Worm (Caenorhabditis elegans) whole organism, mixed stage, embryonic: ENCODE results near the gene T05C12.15.

ENCODE experiments used
- ces-1 ChIP-seq: fragments of 150-350 bp; optimal IDR thresholded peaks from 2 replicates; lab custom pipeline; 2014; ENCODE audit warnings: missing biosample characterization, missing genetic modification reagents, missing genetic modification characterization
- hlh-1 ChIP-seq: fragments of 150-350 bp; optimal IDR thresholded peaks from 2 replicates; lab custom pipeline; 2014; ENCODE audit warnings: missing biosample characterization, missing genetic modification reagents, missing genetic modification characterization
- lin-13 ChIP-seq: fragments of 150-350 bp; optimal IDR thresholded peaks from 2 replicates; lab custom pipeline; 2014; ENCODE audit warnings: missing biosample characterization, missing genetic modification characterization
- mls-2 ChIP-seq: sonication (generic microtip); optimal IDR thresholded peaks from 2 replicates; lab custom pipeline; 2016; ENCODE audit warnings: mild to moderate bottlenecking, missing genetic modification characterization, moderate library complexity, missing compliant biosample characterization
- nhr-12 ChIP-seq: fragments of 150-350 bp; optimal IDR thresholded peaks from 2 replicates; lab custom pipeline; 2014; ENCODE audit warnings: missing biosample characterization, missing genetic modification characterization
- nhr-237 ChIP-seq: fragments of 150-350 bp; optimal IDR thresholded peaks from 2 replicates; lab custom pipeline; 2014; ENCODE audit warnings: missing biosample characterization, missing genetic modification characterization
- nhr-28 ChIP-seq: fragments of 150-350 bp; optimal IDR thresholded peaks from 2 replicates; lab custom pipeline; 2014; ENCODE audit warnings: missing biosample characterization, missing genetic modification characterization
- snpc-4 ChIP-seq: fragments of 150-350 bp; optimal IDR thresholded peaks from 2 replicates; lab custom pipeline; 2014; ENCODE audit warnings: missing biosample characterization, missing genetic modification characterization
- unc-39 ChIP-seq: fragments of 150-350 bp; optimal IDR thresholded peaks from 2 replicates; lab custom pipeline; 2014; ENCODE audit warnings: missing biosample characterization, missing genetic modification characterization
- unc-62 ChIP-seq: fragments of 150-350 bp; optimal IDR thresholded peaks from 2 replicates; lab custom pipeline; 2014; ENCODE audit warnings: missing biosample characterization, missing genetic modification reagents, missing genetic modification characterization
- zip-8 ChIP-seq: fragments of 150-350 bp; optimal IDR thresholded peaks from 2 replicates; lab custom pipeline; 2014; ENCODE audit warnings: missing biosample characterization, missing genetic modification characterization

DNA sequence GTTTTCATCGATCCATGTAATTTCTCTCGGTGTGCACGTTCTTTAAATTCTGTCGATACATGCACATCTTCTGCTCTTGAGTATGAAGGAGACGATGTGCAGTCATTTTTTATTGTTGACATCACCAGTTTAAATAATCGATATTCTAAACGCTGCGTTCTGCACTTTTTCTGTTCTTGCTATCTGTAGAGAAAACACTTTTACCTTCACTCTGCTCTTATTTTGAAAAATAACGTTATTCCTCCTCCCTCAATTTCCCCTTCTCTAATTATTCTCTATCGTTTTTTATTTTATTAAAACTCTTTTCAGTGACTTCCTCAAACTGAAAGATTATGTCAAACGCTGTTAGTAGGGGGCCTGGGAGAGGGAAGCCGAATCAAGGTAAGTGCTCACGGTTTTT is 47.5 kb downstream of the T05C12.15 start, which contains the start of gene ifg-1:
- TF ChIP-seq ces-1 (GFP tag; lab: Kevin White, UChicago) (no peak), nhr-28 (tag; lab: Kevin White, UChicago) (no peak), unc-62 (no peak), unc-39 (no peak), snpc-4 (tag; lab: Kevin White, UChicago) (no peak), nhr-12 (no peak), lin-13 (tag; lab: Kevin White, UChicago) (no peak), mls-2 (no peak), nhr-237 (no peak), hlh-1 (tag; lab: Kevin White, UChicago) (no peak), zip-8 (tag; lab: Kevin White, UChicago) (no peak)
